Fruit fly (Drosophila melanogaster) whole organism, embryonic: Measurements from ENCODE around the gene Vm26Aa.

Source experiments
- C15 ChIP-seq: fragments of 200-800 bp; sonication (Bioruptor generic); IDR thresholded peaks from 3 replicates; pipeline ENCODE4 v1.3.6; 2022; ENCODE audit warnings: missing biosample characterization, missing genetic modification characterization
- CG1024 ChIP-seq: fragments of 200-800 bp; sonication (Bioruptor generic); IDR thresholded peaks from 2 replicates; pipeline ENCODE4 v1.3.6; 2022; ENCODE audit warnings: missing biosample characterization, missing genetic modification characterization
- CG10321 ChIP-seq: fragments of 200-800 bp; sonication (Bioruptor generic); IDR thresholded peaks from 2 replicates; pipeline ENCODE4 v1.3.6; 2022; ENCODE audit warnings: missing biosample characterization, missing genetic modification characterization
- CG11398 ChIP-seq: fragments of 200-800 bp; sonication (Bioruptor generic); optimal IDR thresholded peaks from 2 replicates; lab custom pipeline; 2016; ENCODE audit warnings: missing biosample characterization, missing genetic modification characterization
- CG11504 ChIP-seq: fragments of 200-800 bp; sonication (Bioruptor generic); optimal IDR thresholded peaks from 3 replicates; lab custom pipeline; 2019; ENCODE audit warnings: missing biosample characterization, mild to moderate bottlenecking, missing genetic modification characterization, moderate library complexity
- CG12299 ChIP-seq: fragments of 200-800 bp; sonication (Bioruptor generic); optimal IDR thresholded peaks from 2 replicates; lab custom pipeline; 2018; ENCODE audit warnings: missing biosample characterization, mild to moderate bottlenecking, missing genetic modification characterization
- CG12391 ChIP-seq: fragments of 200-800 bp; sonication (Bioruptor generic); optimal IDR thresholded peaks from 3 replicates; lab custom pipeline; 2018; ENCODE audit warnings: missing biosample characterization, mild to moderate bottlenecking, missing genetic modification characterization, moderate library complexity
- CG13624 ChIP-seq: fragments of 200-800 bp; sonication (Bioruptor generic); optimal IDR thresholded peaks from 2 replicates; lab custom pipeline; 2016; ENCODE audit warnings: missing biosample characterization, missing genetic modification characterization
- CG14667 ChIP-seq: fragments of 200-800 bp; sonication (Bioruptor generic); IDR thresholded peaks from 2 replicates; pipeline ENCODE4 v1.3.6; 2022; ENCODE audit warnings: missing biosample characterization, missing genetic modification characterization
- CG14965 ChIP-seq: fragments of 200-800 bp; sonication (Bioruptor generic); optimal IDR thresholded peaks from 2 replicates; lab custom pipeline; 2016; ENCODE audit warnings: missing biosample characterization, missing genetic modification characterization, borderline replicate concordance
- CG16813 ChIP-seq: fragments of 200-800 bp; sonication (Bioruptor generic); IDR thresholded peaks from 3 replicates; pipeline ENCODE4 v1.3.6; 2022; ENCODE audit warnings: missing biosample characterization, missing genetic modification characterization; ENCODE audit not compliant: partially characterized antibody
- CG18262 ChIP-seq: fragments of 200-800 bp; optimal IDR thresholded peaks from 3 replicates; lab custom pipeline; 2019; ENCODE audit warnings: missing biosample characterization, mild to moderate bottlenecking, missing genetic modification characterization, moderate library complexity
- CG18619 ChIP-seq: fragments of 200-800 bp; sonication (Bioruptor generic); optimal IDR thresholded peaks from 3 replicates; lab custom pipeline; 2017; ENCODE audit warnings: missing biosample characterization, mild to moderate bottlenecking, missing genetic modification characterization
- CG30431 ChIP-seq: fragments of 200-800 bp; sonication (Bioruptor generic); optimal IDR thresholded peaks from 2 replicates; lab custom pipeline; 2017; ENCODE audit warnings: missing biosample characterization, missing genetic modification characterization
- CG3281 ChIP-seq: fragments of 200-800 bp; sonication (Bioruptor generic); optimal IDR thresholded peaks from 3 replicates; lab custom pipeline; 2017; ENCODE audit warnings: missing biosample characterization, mild to moderate bottlenecking, missing genetic modification characterization
- CG34224 ChIP-seq: fragments of 200-800 bp; sonication (Bioruptor generic); IDR thresholded peaks from 3 replicates; pipeline ENCODE4 v1.3.6; 2022; ENCODE audit warnings: missing biosample characterization, missing genetic modification characterization; ENCODE audit not compliant: partially characterized antibody
- CG4328 ChIP-seq: fragments of 200-800 bp; sonication (Bioruptor generic); optimal IDR thresholded peaks from 3 replicates; lab custom pipeline; 2017; ENCODE audit warnings: missing biosample characterization, missing genetic modification reagents, missing genetic modification characterization
- CG43689 ChIP-seq: fragments of 200-800 bp; sonication (Bioruptor generic); IDR thresholded peaks from 2 replicates; pipeline ENCODE4 v1.3.6; 2022; ENCODE audit warnings: missing biosample characterization, missing genetic modification characterization
- CG8924 ChIP-seq: fragments of 200-800 bp; optimal IDR thresholded peaks from 3 replicates; lab custom pipeline; 2019; ENCODE audit warnings: missing biosample characterization, mild to moderate bottlenecking, missing genetic modification characterization, moderate library complexity
- CG8944 ChIP-seq: fragments of 200-800 bp; sonication (Bioruptor generic); optimal IDR thresholded peaks from 3 replicates; lab custom pipeline; 2016; ENCODE audit warnings: missing biosample characterization, missing genetic modification characterization
- CrebB ChIP-seq: fragments of 200-800 bp; sonication (Bioruptor generic); optimal IDR thresholded peaks from 3 replicates; lab custom pipeline; 2018; ENCODE audit warnings: missing biosample characterization, mild to moderate bottlenecking, missing genetic modification characterization
- Dad ChIP-seq: fragments of 200-800 bp; sonication (Bioruptor generic); optimal IDR thresholded peaks from 3 replicates; lab custom pipeline; 2016; ENCODE audit warnings: missing biosample characterization, missing genetic modification characterization
- Dip2 ChIP-seq: fragments of 200-800 bp; sonication (Bioruptor generic); IDR thresholded peaks from 2 replicates; pipeline ENCODE4 v1.3.6; 2022; ENCODE audit warnings: missing biosample characterization, missing genetic modification characterization
- Dip3 ChIP-seq: fragments of 200-800 bp; sonication (Bioruptor generic); optimal IDR thresholded peaks from 3 replicates; lab custom pipeline; 2016; ENCODE audit warnings: missing biosample characterization, missing genetic modification characterization
- Ets65A ChIP-seq: fragments of 200-800 bp; sonication (Bioruptor generic); peaks from one replicate; lab custom pipeline; 2016; ENCODE audit warnings: missing biosample characterization, missing genetic modification characterization
- Fer3 ChIP-seq: fragments of 200-800 bp; sonication (Bioruptor generic); optimal IDR thresholded peaks from 2 replicates; lab custom pipeline; 2018; ENCODE audit warnings: missing biosample characterization, mild to moderate bottlenecking, missing genetic modification characterization, moderate library complexity
- HmgZ ChIP-seq: fragments of 200-800 bp; sonication (Bioruptor generic); optimal IDR thresholded peaks from 2 replicates; lab custom pipeline; 2018; ENCODE audit warnings: missing biosample characterization, mild to moderate bottlenecking, missing genetic modification characterization
- Hr3 ChIP-seq: fragments of 200-800 bp; sonication (Bioruptor generic); optimal IDR thresholded peaks from 3 replicates; lab custom pipeline; 2016; ENCODE audit warnings: missing biosample characterization, missing genetic modification characterization
- Hr78 ChIP-seq, 2 experiments: fragments of 200-800 bp in 1 of 2; fragments of >200 bp in 1 of 2; sonication (Bioruptor generic) in 1 of 2; optimal IDR thresholded peaks; 2 replicates each; lab custom pipeline; 2017 to 2019; ENCODE audit warnings: missing biosample characterization in 2 of 2, missing genetic modification characterization in 2 of 2, mild to moderate bottlenecking in 1 of 2, moderate library complexity in 1 of 2
- Lhr ChIP-seq: fragments of 200-800 bp; sonication (Bioruptor generic); optimal IDR thresholded peaks from 3 replicates; lab custom pipeline; 2017; ENCODE audit warnings: mild to moderate bottlenecking, missing biosample characterization, missing genetic modification reagents, missing genetic modification characterization
- MESR4 ChIP-seq: fragments of 200-800 bp; sonication (Bioruptor generic); optimal IDR thresholded peaks from 2 replicates; lab custom pipeline; 2018; ENCODE audit warnings: missing biosample characterization, mild to moderate bottlenecking, missing genetic modification characterization, moderate library complexity
- Med ChIP-seq: fragments of 200-800 bp; sonication (Bioruptor generic); peaks from one replicate; lab custom pipeline; 2016; ENCODE audit warnings: missing biosample characterization, missing genetic modification characterization, mild to moderate bottlenecking, inconsistent platforms, moderate library complexity
- Nf-YA ChIP-seq: fragments of 200-800 bp; sonication (Bioruptor generic); IDR thresholded peaks from 2 replicates; pipeline ENCODE4 v1.3.6; 2022; ENCODE audit warnings: missing biosample characterization, missing genetic modification characterization
- Poxn ChIP-seq: fragments of 200-800 bp; sonication (Bioruptor generic); IDR thresholded peaks from 2 replicates; pipeline ENCODE4 v1.3.6; 2022; ENCODE audit warnings: missing biosample characterization, missing genetic modification characterization
- ac ChIP-seq: fragments of 200-800 bp; sonication (Bioruptor generic); optimal IDR thresholded peaks from 3 replicates; lab custom pipeline; 2017; ENCODE audit warnings: missing biosample characterization, mild to moderate bottlenecking, missing genetic modification characterization
- cg ChIP-seq: fragments of 200-800 bp; sonication (Bioruptor generic); optimal IDR thresholded peaks from 3 replicates; lab custom pipeline; 2019; ENCODE audit warnings: missing biosample characterization, mild to moderate bottlenecking, missing genetic modification characterization, moderate library complexity
- chn ChIP-seq: fragments of 200-800 bp; sonication (Bioruptor generic); optimal IDR thresholded peaks from 2 replicates; lab custom pipeline; 2016; ENCODE audit warnings: missing biosample characterization, missing genetic modification characterization
- croc ChIP-seq: fragments of 200-800 bp; sonication (Bioruptor generic); conservative IDR thresholded peaks from 3 replicates; pipeline ENCODE4 v1.3.6; 2022; ENCODE audit warnings: missing biosample characterization, missing genetic modification characterization
- crol ChIP-seq: fragments of 200-800 bp; sonication (Bioruptor generic); IDR thresholded peaks from 2 replicates; pipeline ENCODE4 v1.3.6; 2022; ENCODE audit warnings: missing biosample characterization, missing genetic modification characterization
- hbn ChIP-seq: fragments of 200-800 bp; sonication (Bioruptor generic); IDR thresholded peaks from 2 replicates; pipeline ENCODE4 v1.3.6; 2022; ENCODE audit warnings: missing biosample characterization, missing genetic modification characterization; ENCODE audit not compliant: partially characterized antibody
- hkb ChIP-seq, 2 experiments: fragments of 200-800 bp in 1 of 2; fragments of >200 bp in 1 of 2; sonication (Bioruptor generic) in 1 of 2; IDR thresholded peaks in 1 of 2; optimal IDR thresholded peaks in 1 of 2; 2 replicates each; pipeline versions ENCODE4 v1.3.6 to Lab custom; 2017 to 2022; ENCODE audit warnings: missing biosample characterization in 1 of 2, missing genetic modification characterization in 1 of 2
- jumu ChIP-seq: fragments of 200-800 bp; sonication (Bioruptor generic); optimal IDR thresholded peaks from 3 replicates; lab custom pipeline; 2016; ENCODE audit warnings: missing biosample characterization, missing genetic modification characterization
- nmo ChIP-seq: fragments of 200-800 bp; sonication (Bioruptor generic); optimal IDR thresholded peaks from 2 replicates; lab custom pipeline; 2018; ENCODE audit warnings: missing biosample characterization, mild to moderate bottlenecking, missing genetic modification characterization, moderate library complexity
- onecut ChIP-seq: fragments of 200-800 bp; sonication (Bioruptor generic); IDR thresholded peaks from 2 replicates; pipeline ENCODE4 v1.3.6; 2022; ENCODE audit warnings: missing biosample characterization, missing genetic modification characterization
- org-1 ChIP-seq: fragments of 200-800 bp; sonication (Bioruptor generic); optimal IDR thresholded peaks from 2 replicates; lab custom pipeline; 2017; ENCODE audit warnings: missing biosample characterization, missing genetic modification characterization
- peb ChIP-seq: fragments of 200-800 bp; sonication (Bioruptor generic); IDR thresholded peaks from 2 replicates; pipeline ENCODE4 v1.3.6; 2022; ENCODE audit warnings: missing biosample characterization, missing genetic modification characterization
- pnt ChIP-seq: fragments of 200-800 bp; sonication (Bioruptor generic); optimal IDR thresholded peaks from 3 replicates; lab custom pipeline; 2016; ENCODE audit warnings: missing biosample characterization, missing genetic modification characterization
- psq ChIP-seq: fragments of 200-800 bp; sonication (Bioruptor generic); optimal IDR thresholded peaks from 2 replicates; lab custom pipeline; 2017; ENCODE audit warnings: missing biosample characterization, missing genetic modification characterization
- slbo ChIP-seq: fragments of 200-800 bp; sonication (Bioruptor generic); IDR thresholded peaks from 2 replicates; pipeline ENCODE4 v1.3.6; 2022; ENCODE audit warnings: missing biosample characterization, missing genetic modification characterization
- zen2 ChIP-seq: fragments of 200-800 bp; sonication (Bioruptor generic); IDR thresholded peaks from 3 replicates; pipeline ENCODE4 v1.3.6; 2022; ENCODE audit warnings: missing biosample characterization, missing genetic modification characterization; ENCODE audit not compliant: partially characterized antibody

Vm26Aa gene

dm6 chr2L:5999247-5999646 is 39.1 kb upstream of the Vm26Aa start, which contains the start of gene Kdm5:
Gene Kdm5 (minus strand): TSS chr2L:5999501.
- TF ChIP-seq CrebB (tag; lab: Kevin White, UChicago) (peak; percentile 14), CG14667 (no peak), CG11504 (tag; lab: Kevin White, UChicago) (peak; percentile 37), psq (GFP tag; lab: Kevin White, UChicago) (no peak), Poxn (GFP tag; lab: Robert Waterston, UW) (no peak), hkb (optimal IDR thresholded peaks at IDR 0.05; lab: Kevin White, UChicago) (no peak), hkb (GFP tag; IDR thresholded peaks at IDR 0.05; lab: Robert Waterston, UW) (peak; percentile 41; the same call in 1 of the 2 replicates), nmo (peak; percentile 25), Med (GFP tag; lab: Kevin White, UChicago) (peak; percentile 93), CG18262 (peak; percentile 8), CG13624 (peak; percentile 54), hbn (GFP tag; lab: Robert Waterston, UW) (no peak), chn (GFP tag; lab: Kevin White, UChicago) (peak; percentile 28), Lhr (peak; percentile 60), peb (GFP tag; lab: Robert Waterston, UW) (no peak), CG8944 (GFP tag; lab: Kevin White, UChicago) (peak; percentile 23), C15 (no peak), Hr3 (GFP tag; lab: Kevin White, UChicago) (peak; percentile 24), CG12299 (tag; lab: Kevin White, UChicago) (no peak), pnt (GFP tag; lab: Kevin White, UChicago) (no peak), CG11398 (peak; percentile 6), Fer3 (peak; percentile 11), jumu (GFP tag; lab: Kevin White, UChicago) (peak; percentile 37), crol (GFP tag; lab: Robert Waterston, UW) (peak; percentile 48; the same call in 1 of the 2 replicates), zen2 (no peak), CG8924 (peak; percentile 7), CG18619 (GFP tag; lab: Kevin White, UChicago) (peak; percentile 8), CG12391 (tag; lab: Kevin White, UChicago) (peak; percentile 9), CG1024 (no peak), MESR4 (GFP tag; lab: Kevin White, UChicago) (peak; percentile 91), CG4328 (GFP tag; lab: Kevin White, UChicago) (peak; percentile 36), Dad (GFP tag; lab: Kevin White, UChicago) (no peak), onecut (0 out of 2 replicates have a peak, but pooled peaks have one; percentile 13), slbo (GFP tag; lab: Robert Waterston, UW) (peak; percentile 58), Nf-YA (GFP tag; lab: Robert Waterston, UW) (0 out of 2 replicates have a peak, but pooled peaks have one; percentile 11), Hr78 (GFP tag; optimal IDR thresholded peaks at IDR 0.05; lab: Kevin White, UChicago) (peak in 1 of 2 experiments; percentile 80), HmgZ (peak; percentile 62), ac (GFP tag; lab: Kevin White, UChicago) (no peak), CG3281 (GFP tag; lab: Kevin White, UChicago) (peak; percentile 51), CG43689 (no peak), croc (GFP tag; lab: Robert Waterston, UW) (no peak; the same call in 2 of the 3 replicates), Dip2 (GFP tag; lab: Robert Waterston, UW) (no peak), Ets65A (no peak), CG30431 (no peak), cg (GFP tag; lab: Kevin White, UChicago) (peak; percentile 67), CG10321 (GFP tag; lab: Robert Waterston, UW) (no peak), Dip3 (GFP tag; lab: Kevin White, UChicago) (peak; percentile 44), CG34224 (GFP tag; lab: Robert Waterston, UW) (no peak), CG14965 (GFP tag; lab: Kevin White, UChicago) (no peak), CG16813 (GFP tag; lab: Robert Waterston, UW) (0 out of 3 replicates have a peak, but pooled peaks have one; percentile 36), org-1 (GFP tag; lab: Kevin White, UChicago) (no peak)
